Fruit fly (Drosophila melanogaster) S2 (cell line): Measurements from ENCODE around the gene CG43439.

Source experiments
- CG8478 ChIP-seq: fragments of >200 bp; optimal IDR thresholded peaks from 2 replicates; lab custom pipeline; 2018
- CTCF ChIP-seq, 2 experiments: fragments of >200 bp; optimal IDR thresholded peaks; 2 replicates each; lab custom pipeline; 2018

DNA sequence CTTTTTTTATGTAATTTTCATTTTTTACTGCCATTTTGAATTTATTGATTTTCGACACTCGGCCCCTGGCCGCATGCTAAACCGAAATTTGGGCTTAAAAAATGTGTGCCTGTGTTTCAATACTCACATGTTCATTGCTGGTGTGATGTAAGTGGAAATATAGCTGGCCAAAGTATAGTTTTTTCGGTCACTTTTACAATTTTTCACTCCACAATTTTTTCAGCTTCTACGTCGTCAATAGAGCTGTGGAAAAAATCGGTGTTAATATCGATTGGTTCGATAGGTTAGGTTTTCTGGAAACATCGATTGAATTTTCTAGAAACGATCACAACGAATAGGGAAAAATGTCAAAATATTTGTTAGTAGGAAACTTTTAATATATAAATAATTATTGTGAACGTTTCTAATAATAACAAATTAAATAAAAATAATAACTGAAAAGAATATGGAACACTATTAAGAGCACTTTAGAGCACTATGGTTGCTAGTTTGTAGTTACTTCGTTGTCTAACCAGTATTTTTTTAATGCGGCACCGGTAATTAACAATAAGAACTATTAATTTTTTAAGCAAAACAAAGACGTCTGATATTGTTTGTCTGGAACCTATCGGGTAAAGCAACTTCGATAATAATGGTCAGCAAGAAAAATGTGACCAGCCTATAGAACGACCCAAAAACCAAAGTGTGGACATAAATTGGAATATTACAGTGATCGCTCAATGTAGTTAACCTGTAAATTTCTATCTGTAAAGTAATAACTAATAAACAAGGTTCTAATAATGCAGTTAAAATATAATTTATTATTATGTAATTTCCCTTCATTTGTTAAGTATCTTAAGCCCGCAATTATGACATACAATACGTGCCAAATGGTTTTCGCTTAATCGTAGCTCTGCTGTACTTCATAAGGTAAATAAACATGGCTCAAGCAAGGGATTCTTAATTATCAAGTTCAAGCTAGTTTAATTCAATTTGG, 28.8 kb downstream of the CG43439 start, which contains the start of the genes CG10077 and CG9948:
- TF ChIP-seq CTCF (optimal IDR thresholded peaks at IDR 0.05; lab: Kevin White, UChicago): no peak
- no peak for TF ChIP-seq CG8478 (lab: Kevin White, UChicago)
